Fruit fly (Drosophila melanogaster) whole organism, embryonic: Measurements from ENCODE around the gene CG3198.

ENCODE experiments used
- CG10267 ChIP-seq: fragments of 200-800 bp; sonication (Bioruptor generic); optimal IDR thresholded peaks from 2 replicates; lab custom pipeline; 2018; ENCODE audit warnings: missing biosample characterization, mild to moderate bottlenecking, missing genetic modification characterization, moderate library complexity
- CG10431 ChIP-seq: fragments of 200-800 bp; sonication (Bioruptor generic); optimal IDR thresholded peaks from 3 replicates; lab custom pipeline; 2018; ENCODE audit warnings: missing biosample characterization, mild to moderate bottlenecking, missing genetic modification characterization
- CG10462 ChIP-seq: fragments of 200-800 bp; sonication (Bioruptor generic); optimal IDR thresholded peaks from 2 replicates; lab custom pipeline; 2016; ENCODE audit warnings: missing biosample characterization, missing genetic modification characterization
- CG11085 ChIP-seq: fragments of 200-800 bp; sonication (Bioruptor generic); IDR thresholded peaks from 2 replicates; pipeline ENCODE4 v1.3.6; 2022; ENCODE audit warnings: missing biosample characterization, missing genetic modification characterization
- CG11398 ChIP-seq: fragments of 200-800 bp; sonication (Bioruptor generic); optimal IDR thresholded peaks from 2 replicates; lab custom pipeline; 2016; ENCODE audit warnings: missing biosample characterization, missing genetic modification characterization
- CG12071 ChIP-seq: fragments of 200-800 bp; sonication (Bioruptor generic); optimal IDR thresholded peaks from 3 replicates; lab custom pipeline; 2018; ENCODE audit warnings: missing biosample characterization, mild to moderate bottlenecking, missing genetic modification characterization
- CG14667 ChIP-seq: fragments of 200-800 bp; sonication (Bioruptor generic); IDR thresholded peaks from 2 replicates; pipeline ENCODE4 v1.3.6; 2022; ENCODE audit warnings: missing biosample characterization, missing genetic modification characterization
- CG1529 ChIP-seq: fragments of 200-800 bp; sonication (Bioruptor generic); optimal IDR thresholded peaks from 3 replicates; lab custom pipeline; 2018; ENCODE audit warnings: missing biosample characterization, missing genetic modification characterization
- CG15514 ChIP-seq: fragments of 200-800 bp; sonication (Bioruptor generic); optimal IDR thresholded peaks from 3 replicates; lab custom pipeline; 2017; ENCODE audit warnings: missing biosample characterization, missing genetic modification characterization, mild to moderate bottlenecking, moderate library complexity, missing genetic modification reagents
- CG15696 ChIP-seq: fragments of 200-800 bp; sonication (Bioruptor generic); optimal IDR thresholded peaks from 2 replicates; lab custom pipeline; 2019; ENCODE audit warnings: missing biosample characterization, mild to moderate bottlenecking, missing genetic modification characterization, moderate library complexity
- CG17912 ChIP-seq: fragments of 200-800 bp; sonication (Bioruptor generic); optimal IDR thresholded peaks from 2 replicates; lab custom pipeline; 2018; ENCODE audit warnings: missing biosample characterization, mild to moderate bottlenecking, missing genetic modification characterization
- CG2199 ChIP-seq: fragments of 200-800 bp; sonication (Bioruptor generic); IDR thresholded peaks from 3 replicates; pipeline ENCODE4 v1.3.6; 2022; ENCODE audit warnings: missing biosample characterization, missing genetic modification characterization
- CG2712 ChIP-seq: fragments of 200-800 bp; optimal IDR thresholded peaks from 3 replicates; lab custom pipeline; 2019; ENCODE audit warnings: missing biosample characterization, mild to moderate bottlenecking, missing genetic modification characterization, moderate library complexity
- CG32532 ChIP-seq: fragments of 200-800 bp; sonication (Bioruptor generic); IDR thresholded peaks from 2 replicates; pipeline ENCODE4 v1.3.6; 2022; ENCODE audit warnings: missing biosample characterization, missing genetic modification characterization
- CG3281 ChIP-seq: fragments of 200-800 bp; sonication (Bioruptor generic); optimal IDR thresholded peaks from 3 replicates; lab custom pipeline; 2017; ENCODE audit warnings: missing biosample characterization, mild to moderate bottlenecking, missing genetic modification characterization
- CG4360 ChIP-seq: fragments of 200-800 bp; sonication (Bioruptor generic); IDR thresholded peaks from 2 replicates; pipeline ENCODE4 v1.3.6; 2022; ENCODE audit warnings: missing biosample characterization, missing genetic modification characterization
- CG4820 ChIP-seq: fragments of 200-800 bp; sonication (Bioruptor generic); optimal IDR thresholded peaks from 3 replicates; lab custom pipeline; 2016; ENCODE audit warnings: missing biosample characterization, missing genetic modification characterization
- CG6791 ChIP-seq: fragments of 200-800 bp; sonication (Bioruptor generic); IDR thresholded peaks from 3 replicates; pipeline ENCODE4 v1.3.6; 2022; ENCODE audit warnings: missing biosample characterization, missing genetic modification characterization; ENCODE audit not compliant: partially characterized antibody
- CG6854 ChIP-seq: fragments of 200-800 bp; sonication (Bioruptor generic); optimal IDR thresholded peaks from 3 replicates; lab custom pipeline; 2017; ENCODE audit warnings: missing biosample characterization, mild to moderate bottlenecking, missing genetic modification characterization
- CG7372 ChIP-seq: fragments of 200-800 bp; sonication (Bioruptor generic); IDR thresholded peaks from 2 replicates; pipeline ENCODE4 v1.3.6; 2022; ENCODE audit warnings: missing biosample characterization, missing genetic modification characterization
- CG7987 ChIP-seq: fragments of 200-800 bp; sonication (Bioruptor generic); optimal IDR thresholded peaks from 2 replicates; lab custom pipeline; 2018; ENCODE audit warnings: missing biosample characterization, mild to moderate bottlenecking, missing genetic modification characterization, moderate library complexity
- GATAe ChIP-seq: fragments of 200-800 bp; sonication (Bioruptor generic); conservative IDR thresholded peaks from 2 replicates; pipeline ENCODE4 v1.3.6; 2022; ENCODE audit warnings: missing biosample characterization, missing genetic modification characterization
- H2.0 ChIP-seq: fragments of 200-800 bp; sonication (Bioruptor generic); IDR thresholded peaks from 2 replicates; pipeline ENCODE4 v1.3.6; 2022; ENCODE audit warnings: missing biosample characterization, missing genetic modification characterization
- HmgZ ChIP-seq: fragments of 200-800 bp; sonication (Bioruptor generic); optimal IDR thresholded peaks from 2 replicates; lab custom pipeline; 2018; ENCODE audit warnings: missing biosample characterization, mild to moderate bottlenecking, missing genetic modification characterization
- Poxn ChIP-seq: fragments of 200-800 bp; sonication (Bioruptor generic); IDR thresholded peaks from 2 replicates; pipeline ENCODE4 v1.3.6; 2022; ENCODE audit warnings: missing biosample characterization, missing genetic modification characterization
- Spps ChIP-seq: fragments of 200-800 bp; sonication (Bioruptor generic); optimal IDR thresholded peaks from 2 replicates; lab custom pipeline; 2018; ENCODE audit warnings: missing biosample characterization, mild to moderate bottlenecking, missing genetic modification characterization
- Ssrp ChIP-seq: fragments of 200-800 bp; sonication (Bioruptor generic); optimal IDR thresholded peaks from 2 replicates; lab custom pipeline; 2018; ENCODE audit warnings: missing biosample characterization, mild to moderate bottlenecking, missing genetic modification characterization, moderate library complexity
- chinmo ChIP-seq: fragments of 200-800 bp; sonication (Bioruptor generic); IDR thresholded peaks from 4 replicates; pipeline ENCODE4 v1.3.6; 2022; ENCODE audit warnings: missing biosample characterization, missing genetic modification characterization; ENCODE audit not compliant: partially characterized antibody
- chm ChIP-seq: fragments of 200-800 bp; sonication (Bioruptor generic); IDR thresholded peaks from 2 replicates; pipeline ENCODE4 v1.3.6; 2022; ENCODE audit warnings: missing biosample characterization, missing genetic modification characterization
- emc ChIP-seq: fragments of 200-800 bp; sonication (Bioruptor generic); optimal IDR thresholded peaks from 2 replicates; lab custom pipeline; 2016; ENCODE audit warnings: missing biosample characterization, missing genetic modification characterization
- esg ChIP-seq: fragments of 200-800 bp; sonication (Bioruptor generic); conservative IDR thresholded peaks from 2 replicates; pipeline ENCODE4 v1.3.6; 2022; ENCODE audit warnings: missing biosample characterization, missing genetic modification characterization
- fd102C ChIP-seq: fragments of 200-800 bp; sonication (Bioruptor generic); optimal IDR thresholded peaks from 2 replicates; lab custom pipeline; 2018; ENCODE audit warnings: missing biosample characterization, mild to moderate bottlenecking, missing genetic modification characterization, moderate library complexity
- fd96Cb ChIP-seq: fragments of 200-800 bp; sonication (Bioruptor generic); optimal IDR thresholded peaks from 2 replicates; lab custom pipeline; 2018; ENCODE audit warnings: missing biosample characterization, mild to moderate bottlenecking, missing genetic modification characterization, moderate library complexity
- fu2 ChIP-seq: fragments of 200-800 bp; sonication (Bioruptor generic); optimal IDR thresholded peaks from 2 replicates; lab custom pipeline; 2016; ENCODE audit warnings: missing biosample characterization, missing genetic modification characterization
- gcm ChIP-seq: fragments of 200-800 bp; sonication (Bioruptor generic); optimal IDR thresholded peaks from 2 replicates; lab custom pipeline; 2019; ENCODE audit warnings: missing biosample characterization, mild to moderate bottlenecking, missing genetic modification characterization, moderate library complexity
- klu ChIP-seq: fragments of 200-800 bp; sonication (Bioruptor generic); IDR thresholded peaks from 2 replicates; pipeline ENCODE4 v1.3.6; 2022; ENCODE audit warnings: missing biosample characterization, missing genetic modification characterization
- kni ChIP-seq: fragments of 200-800 bp; sonication (Bioruptor generic); optimal IDR thresholded peaks from 3 replicates; lab custom pipeline; 2017; ENCODE audit warnings: mild to moderate bottlenecking, missing biosample characterization, missing genetic modification reagents, missing genetic modification characterization
- mam ChIP-seq: fragments of 200-800 bp; sonication (Bioruptor generic); optimal IDR thresholded peaks from 3 replicates; lab custom pipeline; 2016; ENCODE audit warnings: missing biosample characterization, missing genetic modification characterization
- nerfin-1 ChIP-seq: fragments of 200-800 bp; sonication (Bioruptor generic); optimal IDR thresholded peaks from 3 replicates; lab custom pipeline; 2019; ENCODE audit warnings: missing biosample characterization, mild to moderate bottlenecking, missing genetic modification characterization, moderate library complexity
- sens ChIP-seq: fragments of 200-800 bp; sonication (Bioruptor generic); peaks from one replicate; lab custom pipeline; 2016; ENCODE audit warnings: missing biosample characterization, missing genetic modification characterization
- sisA ChIP-seq: fragments of 200-800 bp; sonication (Bioruptor generic); IDR thresholded peaks from 2 replicates; pipeline ENCODE4 v1.3.6; 2022; ENCODE audit warnings: missing biosample characterization, missing genetic modification characterization
- slbo ChIP-seq: fragments of 200-800 bp; sonication (Bioruptor generic); IDR thresholded peaks from 2 replicates; pipeline ENCODE4 v1.3.6; 2022; ENCODE audit warnings: missing biosample characterization, missing genetic modification characterization
- sob ChIP-seq: fragments of 200-800 bp; sonication (Bioruptor generic); IDR thresholded peaks from 2 replicates; pipeline ENCODE4 v1.3.6; 2022; ENCODE audit warnings: missing biosample characterization, missing genetic modification characterization
- sqz ChIP-seq: fragments of 200-800 bp; sonication (Bioruptor generic); optimal IDR thresholded peaks from 3 replicates; lab custom pipeline; 2018; ENCODE audit warnings: missing biosample characterization, mild to moderate bottlenecking, missing genetic modification characterization
- ssp ChIP-seq: fragments of 200-800 bp; sonication (Bioruptor generic); IDR thresholded peaks from 2 replicates; pipeline ENCODE4 v1.3.6; 2022; ENCODE audit warnings: missing biosample characterization, missing genetic modification characterization
- tio ChIP-seq: fragments of 200-800 bp; sonication (Bioruptor generic); optimal IDR thresholded peaks from 2 replicates; lab custom pipeline; 2017; ENCODE audit warnings: missing biosample characterization, missing genetic modification characterization, inconsistent platforms
- tup ChIP-seq: fragments of 200-800 bp; sonication (Bioruptor generic); optimal IDR thresholded peaks from 2 replicates; lab custom pipeline; 2016; ENCODE audit warnings: missing biosample characterization, mild to moderate bottlenecking, missing genetic modification characterization, moderate library complexity
- unc-4 ChIP-seq: fragments of 200-800 bp; sonication (Bioruptor generic); IDR thresholded peaks from 2 replicates; pipeline ENCODE4 v1.3.6; 2022; ENCODE audit warnings: missing biosample characterization, missing genetic modification characterization; ENCODE audit not compliant: partially characterized antibody
- vvl ChIP-seq: fragments of 200-800 bp; sonication (Bioruptor generic); IDR thresholded peaks from 2 replicates; pipeline ENCODE4 v1.3.6; 2022; ENCODE audit warnings: missing biosample characterization, missing genetic modification characterization
- yki ChIP-seq: fragments of >200 bp; optimal IDR thresholded peaks from 3 replicates; lab custom pipeline; 2018
- zf30C ChIP-seq: fragments of 200-800 bp; sonication (Bioruptor generic); optimal IDR thresholded peaks from 3 replicates; lab custom pipeline; 2018; ENCODE audit warnings: missing biosample characterization, mild to moderate bottlenecking, missing genetic modification characterization
- zfh2 ChIP-seq: fragments of 200-800 bp; sonication (Bioruptor generic); optimal IDR thresholded peaks from 2 replicates; lab custom pipeline; 2016; ENCODE audit warnings: missing biosample characterization, missing genetic modification characterization

Gene CG3198

dm6 chrX:6703237-6703636 lies 29.5 kb upstream of the CG3198 start (continued):
- TF ChIP-seq CG6854, result no peak
- no peak for TF ChIP-seq H2.0 (GFP tag; lab: Robert Waterston, UW)
- TF ChIP-seq CG7987 (GFP tag; lab: Kevin White, UChicago), result no peak
- TF ChIP-seq emc, result no peak
- TF ChIP-seq nerfin-1 (tag; lab: Kevin White, UChicago), result no peak
- TF ChIP-seq vvl (GFP tag; lab: Robert Waterston, UW), result no peak
- TF ChIP-seq Spps (tag; lab: Kevin White, UChicago), result no peak
- TF ChIP-seq CG11085 (GFP tag; lab: Robert Waterston, UW), result no peak
- peak; percentile 18 for TF ChIP-seq fd96Cb (tag; lab: Kevin White, UChicago)
- TF ChIP-seq ssp (GFP tag; lab: Robert Waterston, UW), result no peak
- no peak for TF ChIP-seq CG14667
- no peak for TF ChIP-seq CG10267 (tag; lab: Kevin White, UChicago)
- peak; percentile 78 for TF ChIP-seq sens (GFP tag; lab: Kevin White, UChicago)
- TF ChIP-seq CG3281 (GFP tag; lab: Kevin White, UChicago), result no peak
- no peak for TF ChIP-seq CG6791 (GFP tag; lab: Robert Waterston, UW)
- TF ChIP-seq chinmo (GFP tag; lab: Robert Waterston, UW), result no peak
- TF ChIP-seq Ssrp (tag; lab: Kevin White, UChicago), result peak; percentile 5
- no peak for TF ChIP-seq fd102C (GFP tag; lab: Kevin White, UChicago)
- TF ChIP-seq mam (GFP tag; lab: Kevin White, UChicago), result no peak
- TF ChIP-seq gcm (GFP tag; lab: Kevin White, UChicago), result no peak
- no peak for TF ChIP-seq GATAe (GFP tag; lab: Robert Waterston, UW)
- TF ChIP-seq, all 482 proteins: peak for 14

DNA sequence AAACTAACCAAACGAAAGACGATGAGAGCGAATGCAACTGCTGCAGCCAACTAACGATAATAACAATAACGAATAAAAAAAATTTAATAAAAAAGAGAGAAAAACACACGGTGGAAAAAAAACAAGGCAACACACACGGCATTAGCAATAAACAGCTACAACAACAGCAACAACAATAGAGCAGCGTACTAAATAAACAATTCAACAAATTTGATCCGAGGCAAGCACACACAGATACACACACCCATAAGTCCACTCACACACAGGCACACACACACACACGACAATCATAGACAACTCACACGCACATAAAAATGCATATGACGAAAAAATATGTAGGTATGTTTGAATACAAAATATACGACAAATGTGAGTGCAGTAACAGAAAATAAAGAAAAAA lies 28.8 kb upstream of the CG3198 start:
- TF ChIP-seq unc-4 (no peak), CG17912 (no peak), CG10431 (no peak), chm (peak; percentile 44; the same call in 1 of the 2 replicates), fu2 (GFP tag; lab: Kevin White, UChicago) (no peak), HmgZ (tag; lab: Kevin White, UChicago) (no peak), tio (GFP tag; lab: Kevin White, UChicago) (no peak), slbo (GFP tag; lab: Robert Waterston, UW) (no peak), CG32532 (GFP tag; lab: Robert Waterston, UW) (no peak), CG2199 (GFP tag; lab: Robert Waterston, UW) (0 out of 3 replicates have a peak, but pooled peaks have one; percentile 59), CG1529 (no peak), Poxn (GFP tag; lab: Robert Waterston, UW) (no peak), CG7372 (GFP tag; lab: Robert Waterston, UW) (no peak), zf30C (GFP tag; lab: Kevin White, UChicago) (peak; percentile 14), tup (no peak), yki (no peak), CG4360 (GFP tag; lab: Robert Waterston, UW) (peak; percentile 83), sob (GFP tag; lab: Robert Waterston, UW) (no peak), esg (GFP tag; lab: Robert Waterston, UW) (no peak), sisA (GFP tag; lab: Robert Waterston, UW) (no peak), zfh2 (no peak), CG11398 (GFP tag; lab: Kevin White, UChicago) (no peak), CG12071 (GFP tag; lab: Kevin White, UChicago) (no peak), sqz (peak; percentile 86), kni (GFP tag; lab: Kevin White, UChicago) (peak; percentile 48), emc (no peak), klu (GFP tag; lab: Robert Waterston, UW) (no peak), CG2712 (tag; lab: Kevin White, UChicago) (no peak), CG10462 (no peak), CG15514 (no peak), CG4820 (GFP tag; lab: Kevin White, UChicago) (no peak), CG15696 (tag; lab: Kevin White, UChicago) (no peak)
